Worm (Caenorhabditis elegans): ENCODE data around the gene sft-4.

The sft-4 gene

DNA sequence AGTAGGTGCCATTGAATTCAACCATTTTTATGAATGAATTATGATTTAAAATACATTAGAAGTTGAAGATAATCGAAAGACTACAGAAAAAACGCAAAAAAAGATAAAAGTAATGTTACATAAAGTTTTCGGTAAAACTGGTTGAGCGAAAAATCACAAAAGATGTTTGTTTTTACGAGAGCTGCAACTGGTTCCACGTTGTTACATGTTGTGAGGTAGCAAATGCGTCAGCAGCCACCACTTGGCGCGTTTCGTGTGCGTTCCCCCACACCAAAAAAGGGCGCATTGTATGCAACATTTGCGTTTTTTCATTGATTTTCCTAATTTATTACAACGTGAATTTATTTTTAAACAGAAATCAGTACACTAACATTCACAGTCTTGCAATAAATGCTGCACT, 1.6 kb upstream of the sft-4 start, which contains the start of gene gakh-1 (continued):
- TF ChIP-seq zag-1 (tag; optimal IDR thresholded peaks at IDR 0.05) (peak; percentile 23), lin-13 (GFP tag; optimal IDR thresholded peaks at IDR 0.05) (peak; percentile 47), nhr-77 (tag; optimal IDR thresholded peaks at IDR 0.05) (peak; percentile 46), swsn-7 (tag; optimal IDR thresholded peaks at IDR 0.05) (peak; percentile 75), ama-1 (optimal IDR thresholded peaks at IDR 0.05) (no peak), dsc-1 (tag; optimal IDR thresholded peaks at IDR 0.05) (peak; percentile 74), unc-98 (GFP tag; IDR thresholded peaks at IDR 0.05) (no peak), rnt-1 (tag; optimal IDR thresholded peaks at IDR 0.05) (peak; percentile 70), ceh-8 (GFP tag; optimal IDR thresholded peaks at IDR 0.05) (peak; percentile 51), nhr-90 (tag; optimal IDR thresholded peaks at IDR 0.05; ENCODE audit: poor library complexity) (peak; percentile 62), nhr-85 (tag) (peak; percentile 93), mdl-1 (tag; optimal IDR thresholded peaks at IDR 0.05) (peak in 1 of 2 experiments; percentile 81), unc-86 (tag; optimal IDR thresholded peaks at IDR 0.05) (peak; percentile 61), C16A3.4 (tag; optimal IDR thresholded peaks at IDR 0.05) (peak; percentile 25), C04F5.9 (tag; optimal IDR thresholded peaks at IDR 0.05) (no peak), sox-4 (tag; optimal IDR thresholded peaks at IDR 0.05) (peak; percentile 20)

DNA sequence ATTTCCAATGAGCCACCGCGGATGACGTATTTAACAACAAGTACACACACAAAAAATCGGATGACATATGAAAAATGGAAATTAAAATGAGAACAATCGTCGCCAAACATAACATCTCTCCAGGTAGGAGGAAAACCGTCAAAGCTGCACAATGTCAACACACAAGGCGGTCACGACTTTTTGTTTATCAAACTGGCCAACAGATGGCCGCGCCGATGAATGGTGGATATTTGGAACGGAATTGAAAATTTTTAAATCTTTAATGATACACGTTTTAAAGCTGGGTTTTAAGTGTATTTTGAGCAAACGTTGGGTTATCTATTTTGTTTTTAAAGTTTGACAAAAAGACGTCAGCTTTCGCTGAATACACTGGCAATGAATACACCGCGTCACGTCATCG, 772 bp upstream of the sft-4 start:
- TF ChIP-seq efl-1 (optimal IDR thresholded peaks at IDR 0.05) (no peak), efl-1 (GFP tag; optimal IDR thresholded peaks at IDR 0.05 in 1 of 2) (peak in 1 of 2 experiments; percentile 72), nhr-77 (tag; optimal IDR thresholded peaks at IDR 0.05) (no peak)

DNA sequence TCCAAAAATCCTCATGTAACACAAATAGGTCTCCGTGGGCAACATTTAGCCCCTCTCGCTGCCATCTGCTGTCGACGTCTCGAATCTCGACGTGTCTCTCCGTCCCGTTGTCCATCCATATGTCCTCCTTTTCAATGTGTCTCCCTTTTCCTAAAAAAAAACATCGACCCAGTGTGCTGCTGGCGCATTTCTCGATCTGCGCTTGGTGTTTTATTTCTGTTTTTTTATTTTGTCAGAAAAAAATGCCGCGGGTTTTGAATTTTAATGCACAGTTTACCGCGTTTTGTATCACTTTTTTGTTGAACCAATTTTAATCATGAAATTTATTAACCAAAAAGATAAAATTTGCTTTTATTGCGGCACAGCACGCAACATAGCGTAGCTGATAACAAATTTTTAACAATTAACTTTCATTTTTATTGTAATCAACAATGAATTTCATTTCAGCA, 4.7 kb downstream of the sft-4 start:
- TF ChIP-seq efl-3 (GFP tag; optimal IDR thresholded peaks at IDR 0.05) (no peak), alr-1 (tag; optimal IDR thresholded peaks at IDR 0.05; ENCODE audit: borderline replicate concordance) (no peak), unc-130 (tag; optimal IDR thresholded peaks at IDR 0.05) (no peak), ceh-88 (GFP tag; IDR thresholded peaks at IDR 0.05) (no peak), efl-1 (optimal IDR thresholded peaks at IDR 0.05) (peak; percentile 51 to 56), efl-1 (GFP tag; optimal IDR thresholded peaks at IDR 0.05 in 1 of 2) (peak; percentile 45 to 93), ceh-63 (GFP tag; optimal IDR thresholded peaks at IDR 0.05) (no peak), pqm-1 (tag; optimal IDR thresholded peaks at IDR 0.05) (no peak), lin-35 (GFP tag; optimal IDR thresholded peaks at IDR 0.05) (peak; percentile 38 to 73), sup-37 (GFP tag; optimal IDR thresholded peaks at IDR 0.05) (no peak), tlp-1 (tag; optimal IDR thresholded peaks at IDR 0.05) (no peak), dpl-1 (GFP tag; optimal IDR thresholded peaks at IDR 0.05) (peak; percentile 32 to 70 (median 58)), mep-1 (tag; optimal IDR thresholded peaks at IDR 0.05) (peak; percentile 74), nhr-90 (tag; optimal IDR thresholded peaks at IDR 0.05; ENCODE audit: poor library complexity) (no peak), unc-98 (GFP tag; IDR thresholded peaks at IDR 0.05) (no peak), Y116A8C.19 (tag; optimal IDR thresholded peaks at IDR 0.05; ENCODE audit: borderline replicate concordance) (no peak), swsn-7 (tag; optimal IDR thresholded peaks at IDR 0.05) (peak; percentile 59), lir-3 (tag; optimal IDR thresholded peaks at IDR 0.05; ENCODE audit: poor library complexity) (no peak), sox-4 (tag; optimal IDR thresholded peaks at IDR 0.05) (no peak), zip-4 (GFP tag; optimal IDR thresholded peaks at IDR 0.05) (no peak), irx-1 (tag; optimal IDR thresholded peaks at IDR 0.05) (peak; percentile 25), nhr-237 (tag; optimal IDR thresholded peaks at IDR 0.05) (no peak), ceh-8 (GFP tag; optimal IDR thresholded peaks at IDR 0.05) (peak; percentile 39), nhr-12 (tag; optimal IDR thresholded peaks at IDR 0.05) (no peak), vab-15 (tag; optimal IDR thresholded peaks at IDR 0.05) (no peak), isw-1 (GFP tag; IDR thresholded peaks at IDR 0.05) (0 out of 2 replicates have a peak, but pooled peaks have one; percentile 23), mab-9 (GFP tag; IDR thresholded peaks at IDR 0.05) (no peak), fos-1 (tag; optimal IDR thresholded peaks at IDR 0.05) (peak; percentile 39), ets-5 (GFP tag; IDR thresholded peaks at IDR 0.05) (no peak), C04F5.9 (tag; optimal IDR thresholded peaks at IDR 0.05) (no peak), blmp-1 (tag; optimal IDR thresholded peaks at IDR 0.05) (peak; percentile 81), ztf-4 (tag; optimal IDR thresholded peaks at IDR 0.05) (peak; percentile 4), xbp-1 (tag; optimal IDR thresholded peaks at IDR 0.05) (peak; percentile 79), zag-1 (tag; optimal IDR thresholded peaks at IDR 0.05) (no peak), jun-1 (tag; optimal IDR thresholded peaks at IDR 0.05) (peak; percentile 45), nhr-11 (tag; optimal IDR thresholded peaks at IDR 0.05) (no peak), nhr-28 (tag; optimal IDR thresholded peaks at IDR 0.05) (no peak), egl-27 (tag; optimal IDR thresholded peaks at IDR 0.05) (no peak), mdl-1 (tag; optimal IDR thresholded peaks at IDR 0.05) (peak in 1 of 2 experiments; percentile 53), ces-1 (GFP tag; optimal IDR thresholded peaks at IDR 0.05) (no peak)
